Fruit fly (Drosophila melanogaster) Kc167 (cell line): ENCODE measurements around the gene comt.

Experiments used
- Myc ChIP-seq: fragments of >200 bp; optimal IDR thresholded peaks from 2 replicates; lab custom pipeline; 2017; ENCODE audit warnings: missing external identifiers
- Sin3A ChIP-seq: fragments of >200 bp; optimal IDR thresholded peaks from 2 replicates; lab custom pipeline; 2018; ENCODE audit warnings: missing external identifiers
- h ChIP-seq: fragments of >200 bp; optimal IDR thresholded peaks from 3 replicates; lab custom pipeline; 2018; ENCODE audit warnings: missing external identifiers
- insv ChIP-seq: fragments of >200 bp; optimal IDR thresholded peaks from 3 replicates; lab custom pipeline; 2018; ENCODE audit warnings: missing external identifiers
- psq ChIP-seq: fragments of >200 bp; optimal IDR thresholded peaks from 2 replicates; lab custom pipeline; 2017; ENCODE audit warnings: missing external identifiers
- ttk ChIP-seq: sonication (Bioruptor generic); optimal IDR thresholded peaks from 2 replicates; lab custom pipeline; 2017; ENCODE audit warnings: missing external identifiers

The comt gene

dm6 chrX:13240812-13241211 is 18.0 kb upstream of the comt start:
- TF ChIP-seq Sin3A (no peak), Myc (lab: Kevin White, UChicago) (no peak), psq (lab: Kevin White, UChicago) (no peak), h (lab: Kevin White, UChicago) (no peak), ttk (lab: Kevin White, UChicago) (no peak), insv (lab: Kevin White, UChicago) (no peak)

- TF ChIP-seq Sin3A (no peak), psq (lab: Kevin White, UChicago) (no peak), Myc (lab: Kevin White, UChicago) (no peak), insv (lab: Kevin White, UChicago) (no peak), h (lab: Kevin White, UChicago) (no peak), ttk (lab: Kevin White, UChicago) (no peak)
Observed at dm6 chrX:13243726-13244323, 15.0 kb upstream of the comt start.

- TF ChIP-seq h (lab: Kevin White, UChicago) (no peak), Sin3A (no peak), psq (lab: Kevin White, UChicago) (no peak), Myc (lab: Kevin White, UChicago) (no peak)
Observed at dm6 chrX:13244462-13244861, 14.4 kb upstream of the comt start.

- TF ChIP-seq insv (lab: Kevin White, UChicago) (no peak), Myc (lab: Kevin White, UChicago) (no peak), h (lab: Kevin White, UChicago) (no peak), psq (lab: Kevin White, UChicago) (no peak), Sin3A (no peak), ttk (lab: Kevin White, UChicago) (no peak)
Observed at dm6 chrX:13245767-13246166, 13.1 kb upstream of the comt start.

- TF ChIP-seq ttk (lab: Kevin White, UChicago) (no peak), Sin3A (no peak), h (lab: Kevin White, UChicago) (no peak), insv (lab: Kevin White, UChicago) (no peak), Myc (lab: Kevin White, UChicago) (no peak), psq (lab: Kevin White, UChicago) (no peak)
Observed at dm6 chrX:13247789-13248188, 11.0 kb upstream of the comt start.

dm6 chrX:13248515-13248914 is 10.3 kb upstream of the comt start:
- no peak for TF ChIP-seq Sin3A
- no peak for TF ChIP-seq Myc (lab: Kevin White, UChicago)
- TF ChIP-seq psq (lab: Kevin White, UChicago): no peak
- no peak for TF ChIP-seq h (lab: Kevin White, UChicago)
- no peak for TF ChIP-seq ttk (lab: Kevin White, UChicago)
- TF ChIP-seq insv (lab: Kevin White, UChicago): no peak

dm6 chrX:13249732-13250395 is 9.0 kb upstream of the comt start:
- TF ChIP-seq psq (lab: Kevin White, UChicago): no peak
- no peak for TF ChIP-seq ttk (lab: Kevin White, UChicago)
- TF ChIP-seq Sin3A: no peak
- TF ChIP-seq h (lab: Kevin White, UChicago): no peak
- TF ChIP-seq insv (lab: Kevin White, UChicago): no peak
- no peak for TF ChIP-seq Myc (lab: Kevin White, UChicago)

- TF ChIP-seq Sin3A: no peak
- TF ChIP-seq ttk (lab: Kevin White, UChicago): no peak
- no peak for TF ChIP-seq Myc (lab: Kevin White, UChicago)
- no peak for TF ChIP-seq psq (lab: Kevin White, UChicago)
- no peak for TF ChIP-seq insv (lab: Kevin White, UChicago)
- TF ChIP-seq h (lab: Kevin White, UChicago): no peak
Observed at dm6 chrX:13251310-13251709, 7.5 kb upstream of the comt start.

dm6 chrX:13253062-13253724 is 5.6 kb upstream of the comt start:
- TF ChIP-seq psq (lab: Kevin White, UChicago): no peak
- no peak for TF ChIP-seq ttk (lab: Kevin White, UChicago)
- no peak for TF ChIP-seq h (lab: Kevin White, UChicago)
- TF ChIP-seq insv (lab: Kevin White, UChicago): no peak
- TF ChIP-seq Sin3A: no peak
- no peak for TF ChIP-seq Myc (lab: Kevin White, UChicago)

- TF ChIP-seq Sin3A (no peak), psq (lab: Kevin White, UChicago) (no peak), ttk (lab: Kevin White, UChicago) (no peak), insv (lab: Kevin White, UChicago) (no peak), Myc (lab: Kevin White, UChicago) (no peak), h (lab: Kevin White, UChicago) (no peak)
Observed at dm6 chrX:13254442-13254841, 4.4 kb upstream of the comt start.

- TF ChIP-seq Sin3A (no peak), insv (lab: Kevin White, UChicago) (no peak), Myc (lab: Kevin White, UChicago) (no peak), ttk (lab: Kevin White, UChicago) (no peak), h (lab: Kevin White, UChicago) (no peak), psq (lab: Kevin White, UChicago) (no peak)
Observed at dm6 chrX:13256967-13257366, 1.9 kb upstream of the comt start.
